Fruit fly (Drosophila melanogaster): ENCODE results near the gene CG12099.

The CG12099 gene

dm6 chr3L:1569162-1569965 lies 11.1 kb upstream of the CG12099 start, which contains the start of gene Tmep (continued):
- TF ChIP-seq unpg (GFP tag; optimal IDR thresholded peaks at IDR 0.05) (no peak), Hr51 (GFP tag; optimal IDR thresholded peaks at IDR 0.05) (no peak), hth (optimal IDR thresholded peaks at IDR 0.05) (no peak), Six4 (GFP tag; optimal IDR thresholded peaks at IDR 0.05) (no peak), Meics (GFP tag; optimal IDR thresholded peaks at IDR 0.05) (no peak), Side (GFP tag; optimal IDR thresholded peaks at IDR 0.05) (no peak), exex (tag; optimal IDR thresholded peaks at IDR 0.05) (no peak), gce (GFP tag; IDR thresholded peaks at IDR 0.05) (no peak), lab (GFP tag; optimal IDR thresholded peaks at IDR 0.05) (no peak), Dbx (GFP tag; IDR thresholded peaks at IDR 0.05) (0 out of 3 replicates have a peak, but pooled peaks have one; percentile 26), CG9215 (GFP tag; IDR thresholded peaks at IDR 0.05) (no peak), dmrt99B (tag; optimal IDR thresholded peaks at IDR 0.05) (no peak), CG7271 (tag; optimal IDR thresholded peaks at IDR 0.05) (peak; percentile 45), MTF-1 (GFP tag; optimal IDR thresholded peaks at IDR 0.05; ENCODE audit: borderline replicate concordance) (peak; percentile 8), CG33557 (GFP tag; optimal IDR thresholded peaks at IDR 0.05) (no peak), aop (GFP tag; IDR thresholded peaks at IDR 0.05) (no peak), CG3407 (GFP tag; optimal IDR thresholded peaks at IDR 0.05) (no peak), ara (GFP tag; IDR thresholded peaks at IDR 0.05) (no peak)

DNA sequence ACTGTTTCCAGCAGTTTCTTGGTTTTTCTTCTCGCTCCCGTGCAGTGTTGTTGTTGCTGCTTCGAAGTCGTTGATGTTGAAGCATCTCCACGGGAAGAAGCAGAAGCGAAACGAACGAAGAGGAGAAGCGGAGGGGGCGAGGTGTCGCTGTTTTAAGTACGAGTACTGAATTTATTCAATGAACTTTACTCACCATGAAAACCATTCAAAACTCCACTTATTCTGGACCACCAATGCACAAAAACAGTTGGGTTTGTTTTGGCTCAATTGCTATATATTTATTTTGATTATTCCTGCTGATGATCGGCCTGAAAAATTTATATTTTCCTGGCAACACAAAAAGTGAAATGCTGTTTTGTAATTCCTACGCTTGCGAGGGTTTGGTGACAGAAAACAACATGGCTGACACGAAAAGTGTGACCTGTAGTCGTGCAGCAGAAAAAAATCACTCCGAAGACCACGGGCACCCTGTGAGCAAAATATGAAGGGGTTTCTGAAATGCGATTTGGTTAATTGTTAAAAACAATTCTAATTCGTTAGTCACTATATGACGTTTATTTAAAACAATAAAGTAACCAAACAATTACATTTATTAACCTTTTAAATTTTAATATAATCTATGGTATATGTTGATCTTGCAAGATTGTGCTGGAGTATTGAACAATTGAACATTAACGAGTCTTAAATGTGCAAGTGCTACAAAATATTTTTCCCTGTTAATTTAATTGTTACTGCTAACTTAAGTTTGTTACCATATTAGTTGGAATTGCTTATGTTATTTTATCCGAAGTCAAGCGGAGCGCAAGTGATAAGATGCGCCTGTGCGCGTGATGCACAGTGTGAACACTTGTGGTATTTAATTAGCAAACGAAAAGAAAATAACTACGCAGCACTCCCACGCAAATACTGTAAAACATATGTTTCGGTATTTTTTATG lies 10.2 kb upstream of the CG12099 start, which contains the start of gene CG7879:
Gene CG7879 (minus strand): TSS at position 384 of the 937 bp plus-strand sequence.
- TF ChIP-seq gsb-n (tag; optimal IDR thresholded peaks at IDR 0.05) (no peak), h (optimal IDR thresholded peaks at IDR 0.05) (no peak), br (optimal IDR thresholded peaks at IDR 0.05) (no peak), Hand (GFP tag; optimal IDR thresholded peaks at IDR 0.05) (peak; percentile 25), Atf3 (GFP tag; optimal IDR thresholded peaks at IDR 0.05) (no peak), Hmx (GFP tag; optimal IDR thresholded peaks at IDR 0.05) (no peak), CG17328 (GFP tag; IDR thresholded peaks at IDR 0.05) (no peak), CG9215 (GFP tag; IDR thresholded peaks at IDR 0.05) (peak; percentile 49; the same call in 1 of the 2 replicates), fru (optimal IDR thresholded peaks at IDR 0.05) (no peak), H2.0 (GFP tag; IDR thresholded peaks at IDR 0.05) (0 out of 2 replicates have a peak, but pooled peaks have one; percentile 13), CG8765 (GFP tag; IDR thresholded peaks at IDR 0.05) (0 out of 2 replicates have a peak, but pooled peaks have one; percentile 14), CG32772 (GFP tag; IDR thresholded peaks at IDR 0.05) (no peak), Ssrp (tag; optimal IDR thresholded peaks at IDR 0.05) (peak; percentile 1), tio (GFP tag; optimal IDR thresholded peaks at IDR 0.05) (no peak), nom (GFP tag; optimal IDR thresholded peaks at IDR 0.05) (peak; percentile 72), ftz-f1 (GFP tag; optimal IDR thresholded peaks at IDR 0.05) (no peak), CG9727 (GFP tag; optimal IDR thresholded peaks at IDR 0.05) (peak; percentile 51), Stat92E (GFP tag; optimal IDR thresholded peaks at IDR 0.05) (peak in 1 of 3 experiments; percentile 37), Xrp1 (GFP tag; IDR thresholded peaks at IDR 0.05) (0 out of 2 replicates have a peak, but pooled peaks have one; percentile 13), gt (GFP tag; IDR thresholded peaks at IDR 0.05) (no peak), E2f2 (GFP tag; IDR thresholded peaks at IDR 0.05) (no peak), CG10543 (GFP tag; optimal IDR thresholded peaks at IDR 0.05) (no peak), maf-S (GFP tag; optimal IDR thresholded peaks at IDR 0.05) (no peak), fd102C (GFP tag; optimal IDR thresholded peaks at IDR 0.05) (no peak), CG5180 (GFP tag; optimal IDR thresholded peaks at IDR 0.05) (no peak), Atf-2 (GFP tag; optimal IDR thresholded peaks at IDR 0.05) (no peak), twi (tag; optimal IDR thresholded peaks at IDR 0.05) (no peak), Side (GFP tag; optimal IDR thresholded peaks at IDR 0.05) (no peak), CG32767 (GFP tag; IDR thresholded peaks at IDR 0.05) (peak; percentile 55; the same call in 1 of the 2 replicates), CG17568 (GFP tag; optimal IDR thresholded peaks at IDR 0.05) (no peak), so (GFP tag; IDR thresholded peaks at IDR 0.05) (no peak)
